Fruit fly (Drosophila melanogaster): ENCODE results near the gene MagR.
A peak's percentile ranks its signal among the peaks of the same experiment; 100 is the strongest.

The MagR gene

dm6 chrX:15697581-15698208 lies 36.4 kb upstream of the MagR start (continued):
- TF ChIP-seq CG4854 (GFP tag; optimal IDR thresholded peaks at IDR 0.05) (peak; percentile 67), Bgb (GFP tag; IDR thresholded peaks at IDR 0.05; ENCODE audit: partially characterized antibody) (peak; percentile 19; the same call in 1 of the 2 replicates), Ssrp (tag; optimal IDR thresholded peaks at IDR 0.05) (peak; percentile 83), CG16863 (GFP tag; optimal IDR thresholded peaks at IDR 0.05) (no peak), br (optimal IDR thresholded peaks at IDR 0.05) (no peak), Poxn (GFP tag; IDR thresholded peaks at IDR 0.05) (peak; percentile 69; the same call in 1 of the 2 replicates), sens-2 (GFP tag; IDR thresholded peaks at IDR 0.05) (peak; percentile 89), CG10462 (GFP tag; optimal IDR thresholded peaks at IDR 0.05) (peak; percentile 68), CG12299 (tag; optimal IDR thresholded peaks at IDR 0.05) (peak; percentile 94), NFAT (GFP tag; IDR thresholded peaks at IDR 0.05) (peak; percentile 92), CG5953 (GFP tag; IDR thresholded peaks at IDR 0.05) (peak; percentile 87), CG12769 (tag; optimal IDR thresholded peaks at IDR 0.05) (peak; percentile 92), sna (GFP tag; IDR thresholded peaks at IDR 0.05; ENCODE audit: partially characterized antibody) (no peak), CG12391 (tag; optimal IDR thresholded peaks at IDR 0.05) (peak; percentile 93), CG11093 (GFP tag; IDR thresholded peaks at IDR 0.05) (peak; percentile 87), CG7745 (tag; optimal IDR thresholded peaks at IDR 0.05) (no peak), sd (tag; optimal IDR thresholded peaks at IDR 0.05) (peak; percentile 74), ac (GFP tag; optimal IDR thresholded peaks at IDR 0.05) (no peak), CG7556 (GFP tag; optimal IDR thresholded peaks at IDR 0.05) (peak; percentile 92), slou (GFP tag; optimal IDR thresholded peaks at IDR 0.05) (peak; percentile 88), CG14050 (GFP tag; IDR thresholded peaks at IDR 0.05) (peak; percentile 87), BEAF-32 (GFP tag; optimal IDR thresholded peaks at IDR 0.05) (peak; percentile 67), ap (GFP tag; IDR thresholded peaks at IDR 0.05) (peak; percentile 93), Awh (GFP tag; IDR thresholded peaks at IDR 0.05) (peak; percentile 81), CG9797 (GFP tag; optimal IDR thresholded peaks at IDR 0.05) (no peak), bbx (GFP tag; IDR thresholded peaks at IDR 0.05; ENCODE audit: partially characterized antibody) (no peak), Meics (GFP tag; optimal IDR thresholded peaks at IDR 0.05) (peak; percentile 95), zen2 (GFP tag; IDR thresholded peaks at IDR 0.05; ENCODE audit: partially characterized antibody) (no peak), CG17802 (tag; optimal IDR thresholded peaks at IDR 0.05) (peak; percentile 67), Neu2 (GFP tag; optimal IDR thresholded peaks at IDR 0.05; ENCODE audit: borderline replicate concordance) (no peak), E2f1 (GFP tag; IDR thresholded peaks at IDR 0.05) (peak; percentile 93), Vsx1 (GFP tag; optimal IDR thresholded peaks at IDR 0.05) (peak; percentile 79), tx (GFP tag; optimal IDR thresholded peaks at IDR 0.05) (no peak), Bteb2 (GFP tag; optimal IDR thresholded peaks at IDR 0.05) (peak; percentile 25), mirr (GFP tag; optimal IDR thresholded peaks at IDR 0.05) (peak; percentile 82), CG15696 (tag; optimal IDR thresholded peaks at IDR 0.05) (peak; percentile 84), bsh (GFP tag; optimal IDR thresholded peaks at IDR 0.05) (peak; percentile 47 to 89), CG3163 (GFP tag; optimal IDR thresholded peaks at IDR 0.05) (no peak), CG7963 (GFP tag; IDR thresholded peaks at IDR 0.05; ENCODE audit: partially characterized antibody) (no peak), CG3407 (GFP tag; optimal IDR thresholded peaks at IDR 0.05) (peak; percentile 85), trem (tag; optimal IDR thresholded peaks at IDR 0.05) (peak; percentile 80), ato (GFP tag; IDR thresholded peaks at IDR 0.05; ENCODE audit: partially characterized antibody) (no peak), CG10366 (GFP tag; IDR thresholded peaks at IDR 0.05) (peak; percentile 92), chif (GFP tag; optimal IDR thresholded peaks at IDR 0.05) (peak; percentile 14 to 21), CG11696 (GFP tag; IDR thresholded peaks at IDR 0.05) (peak; percentile 73), sug (tag; optimal IDR thresholded peaks at IDR 0.05) (peak; percentile 96), Myb (GFP tag; optimal IDR thresholded peaks at IDR 0.05) (no peak), CG30020 (tag; optimal IDR thresholded peaks at IDR 0.05) (peak; percentile 36), emc (GFP tag; optimal IDR thresholded peaks at IDR 0.05) (no peak), CG1024 (GFP tag; IDR thresholded peaks at IDR 0.05) (peak; percentile 85)

Measured in whole organism, embryonic.